Fruit fly (Drosophila melanogaster) whole organism, larva: ENCODE results near the gene CG33286.

Experiments
- noc ChIP-seq: fragments of 200-800 bp; sonication (Bioruptor generic); optimal IDR thresholded peaks from 3 replicates; lab custom pipeline; 2019; ENCODE audit warnings: missing biosample characterization, mild to moderate bottlenecking, missing genetic modification characterization, moderate library complexity

Gene CG33286

dm6 chr3L:20952121-20952487 is 22.4 kb downstream of the CG33286 start:
- no peak for TF ChIP-seq noc (tag; lab: Kevin White, UChicago)

- TF ChIP-seq noc (tag; lab: Kevin White, UChicago), result no peak
These were observed 22.9 kb downstream of the CG33286 start for dm6 chr3L:20951477-20952120.

dm6 chr3L:20950520-20951135 is 23.9 kb downstream of the CG33286 start:
- no peak for TF ChIP-seq noc (tag; lab: Kevin White, UChicago)

dm6 chr3L:20950136-20950499 is 24.4 kb downstream of the CG33286 start:
- TF ChIP-seq noc (tag; lab: Kevin White, UChicago), result no peak

- TF ChIP-seq noc (tag; lab: Kevin White, UChicago), result no peak
These were observed 24.9 kb downstream of the CG33286 start, which contains the start of gene fng for dm6 chr3L:20949371-20950135. Gene fng, minus strand, starts transcription at chr3L:20949512.

- no peak for TF ChIP-seq noc (tag; lab: Kevin White, UChicago)
These were observed 26.1 kb downstream of the CG33286 start for dm6 chr3L:20948404-20948803.

- no peak for TF ChIP-seq noc (tag; lab: Kevin White, UChicago)
These were observed 27.6 kb downstream of the CG33286 start for dm6 chr3L:20946944-20947343.

- TF ChIP-seq noc (tag; lab: Kevin White, UChicago), result no peak
These were observed 28.4 kb downstream of the CG33286 start for dm6 chr3L:20946054-20946453.

dm6 chr3L:20944180-20944579 is 30.3 kb downstream of the CG33286 start:
- TF ChIP-seq noc (tag; lab: Kevin White, UChicago), result no peak

dm6 chr3L:20942076-20942475 is 32.4 kb downstream of the CG33286 start:
- no peak for TF ChIP-seq noc (tag; lab: Kevin White, UChicago)

- no peak for TF ChIP-seq noc (tag; lab: Kevin White, UChicago)
These were observed 40.8 kb downstream of the CG33286 start for dm6 chr3L:20933706-20934105.

- TF ChIP-seq noc (tag; lab: Kevin White, UChicago), result no peak
These were observed 41.9 kb downstream of the CG33286 start for dm6 chr3L:20932556-20932955.

- TF ChIP-seq noc (tag; lab: Kevin White, UChicago), result no peak
These were observed 43.0 kb downstream of the CG33286 start for dm6 chr3L:20931510-20931909.

- no peak for TF ChIP-seq noc (tag; lab: Kevin White, UChicago)
These were observed 44.3 kb downstream of the CG33286 start for dm6 chr3L:20930059-20930785.

dm6 chr3L:20929418-20929817 is 45.1 kb downstream of the CG33286 start:
- TF ChIP-seq noc (tag; lab: Kevin White, UChicago), result no peak

- no peak for TF ChIP-seq noc (tag; lab: Kevin White, UChicago)
These were observed 47.0 kb downstream of the CG33286 start, which contains the start of gene CG10589 for dm6 chr3L:20927526-20927925. Gene CG10589, plus strand, starts transcription at chr3L:20927826.
